Worm (Caenorhabditis elegans) whole organism, early embryonic: Measurements from ENCODE around the gene grd-8.
A peak's percentile ranks its signal among the peaks of the same experiment; 100 is the strongest.

Source experiments
- B0310.2 ChIP-seq: sonication (generic microtip); optimal IDR thresholded peaks from 2 replicates; lab custom pipeline; 2016; ENCODE audit warnings: mild to moderate bottlenecking, missing genetic modification characterization, missing compliant biosample characterization
- F13C5.2 ChIP-seq: sonication (generic microtip); optimal IDR thresholded peaks from 2 replicates; lab custom pipeline; 2017; ENCODE audit warnings: mild to moderate bottlenecking, missing genetic modification characterization, inconsistent platforms, missing compliant biosample characterization
- aly-1 ChIP-seq: sonication (generic microtip); optimal IDR thresholded peaks from 2 replicates; lab custom pipeline; 2016; ENCODE audit warnings: missing genetic modification characterization, missing compliant biosample characterization
- ama-1 ChIP-seq: fragments of 150-350 bp; optimal IDR thresholded peaks from 2 replicates; lab custom pipeline; 2014
- ceh-13 ChIP-seq: fragments of 200-800 bp; sonication (Bioruptor generic); optimal IDR thresholded peaks from 2 replicates; lab custom pipeline; 2018; ENCODE audit warnings: mild to moderate bottlenecking, missing genetic modification characterization, missing compliant biosample characterization
- ceh-36 ChIP-seq: sonication (generic microtip); optimal IDR thresholded peaks from 2 replicates; lab custom pipeline; 2016; ENCODE audit warnings: missing genetic modification characterization, inconsistent platforms, missing compliant biosample characterization
- ets-7 ChIP-seq: sonication (generic microtip); optimal IDR thresholded peaks from 2 replicates; lab custom pipeline; 2016; ENCODE audit warnings: missing genotype, missing genetic modification characterization, missing compliant biosample characterization
- flt-1 ChIP-seq: fragments of 200-800 bp; sonication (Bioruptor generic); IDR thresholded peaks from 2 replicates; pipeline ENCODE4 v1.3.6; 2022; ENCODE audit warnings: missing genetic modification characterization, missing compliant biosample characterization
- hmbx-1 ChIP-seq: sonication (generic microtip); optimal IDR thresholded peaks from 2 replicates; lab custom pipeline; 2016; ENCODE audit warnings: mild to moderate bottlenecking, missing genetic modification characterization, missing compliant biosample characterization
- hmg-4 ChIP-seq: fragments of 200-800 bp; sonication (Bioruptor generic); optimal IDR thresholded peaks from 2 replicates; lab custom pipeline; 2018; ENCODE audit warnings: mild to moderate bottlenecking, missing genetic modification characterization, missing compliant biosample characterization
- hnd-1 ChIP-seq: sonication (generic microtip); optimal IDR thresholded peaks from 2 replicates; lab custom pipeline; 2016; ENCODE audit warnings: missing genetic modification characterization, missing compliant biosample characterization
- pes-1 ChIP-seq: fragments of 200-800 bp; sonication (Bioruptor generic); IDR thresholded peaks from 2 replicates; pipeline ENCODE4 v1.3.6; 2022; ENCODE audit warnings: missing genetic modification reagents, missing genetic modification characterization, missing compliant biosample characterization
- scrt-1 ChIP-seq: fragments of 200-800 bp; sonication (Bioruptor generic); IDR thresholded peaks from 2 replicates; pipeline ENCODE4 v1.3.6; 2022; ENCODE audit warnings: missing genetic modification characterization, missing compliant biosample characterization
- sea-1 ChIP-seq: fragments of 200-800 bp; sonication (Bioruptor generic); conservative IDR thresholded peaks from 2 replicates; pipeline ENCODE4 v1.3.6; 2022; ENCODE audit warnings: missing genetic modification characterization, missing compliant biosample characterization
- tbx-11 ChIP-seq: fragments of 200-800 bp; sonication (Bioruptor generic); IDR thresholded peaks from 2 replicates; pipeline ENCODE4 v1.3.6; 2022; ENCODE audit warnings: missing genetic modification characterization, missing compliant biosample characterization
- tbx-37 ChIP-seq: fragments of 200-800 bp; sonication (Bioruptor generic); conservative IDR thresholded peaks from 2 replicates; pipeline ENCODE4 v1.3.6; 2022; ENCODE audit warnings: missing genetic modification reagents, missing genetic modification characterization, missing compliant biosample characterization
- tra-4 ChIP-seq: sonication (generic microtip); optimal IDR thresholded peaks from 2 replicates; lab custom pipeline; 2017; ENCODE audit warnings: missing genetic modification characterization, missing compliant biosample characterization

grd-8 gene

DNA sequence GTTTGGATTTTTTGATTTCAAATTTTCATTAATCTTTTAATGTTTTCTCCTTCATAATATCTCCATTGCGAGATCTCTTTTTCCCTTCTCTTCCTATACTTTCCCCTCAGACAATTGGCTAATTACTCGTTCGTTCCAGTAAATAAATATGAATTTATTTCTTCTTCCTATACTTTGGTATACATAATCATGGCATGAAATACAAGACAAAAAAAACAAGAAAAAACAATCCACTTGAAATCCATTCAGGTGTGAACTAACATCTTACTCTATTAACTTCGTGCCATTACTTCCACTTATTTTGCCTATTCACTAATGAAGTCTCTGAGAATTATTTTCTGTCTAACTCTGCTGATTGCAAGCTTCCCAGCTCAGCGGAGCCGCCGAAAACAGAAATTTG is at the start of gene grd-8:
Gene grd-8, plus strand, starts transcription at position 301 of the 400 bp plus-strand sequence.
- TF ChIP-seq hmbx-1 (tag; lab: Kevin White, UChicago) (no peak), pes-1 (GFP tag; lab: Robert Waterston, UW) (no peak), scrt-1 (GFP tag; lab: Robert Waterston, UW) (no peak), hmg-4 (no peak), B0310.2 (tag; lab: Kevin White, UChicago) (no peak), ets-7 (no peak), tbx-37 (GFP tag; lab: Robert Waterston, UW) (no peak), ceh-13 (GFP tag; lab: Kevin White, UChicago) (no peak), ceh-36 (no peak), ama-1 (lab: Kevin White, UChicago) (no peak), hnd-1 (tag; lab: Kevin White, UChicago) (no peak), sea-1 (GFP tag; lab: Robert Waterston, UW) (no peak), tra-4 (tag; lab: Kevin White, UChicago) (no peak), tbx-11 (no peak), aly-1 (tag; lab: Kevin White, UChicago) (no peak), F13C5.2 (tag; lab: Kevin White, UChicago) (no peak), flt-1 (GFP tag; lab: Robert Waterston, UW) (no peak)

ce11 chrV:7793067-7793466 is 49.3 kb upstream of the grd-8 start, which contains the start of gene flp-21:
TSS of gene flp-21 (plus strand) at chrV:7793367.
- no peak for TF ChIP-seq ets-7
- TF ChIP-seq ceh-36 = no peak
- TF ChIP-seq hmbx-1 (tag; lab: Kevin White, UChicago) = no peak
- no peak for TF ChIP-seq tra-4 (tag; lab: Kevin White, UChicago)
- no peak for TF ChIP-seq flt-1 (GFP tag; lab: Robert Waterston, UW)
- no peak for TF ChIP-seq tbx-37 (GFP tag; lab: Robert Waterston, UW)
- no peak for TF ChIP-seq hnd-1 (tag; lab: Kevin White, UChicago)
- TF ChIP-seq F13C5.2 (tag; lab: Kevin White, UChicago) = no peak
- no peak for TF ChIP-seq scrt-1 (GFP tag; lab: Robert Waterston, UW)
- TF ChIP-seq ceh-13 (GFP tag; lab: Kevin White, UChicago) = no peak
- TF ChIP-seq pes-1 (GFP tag; lab: Robert Waterston, UW) = no peak
- TF ChIP-seq hmg-4 = no peak

DNA sequence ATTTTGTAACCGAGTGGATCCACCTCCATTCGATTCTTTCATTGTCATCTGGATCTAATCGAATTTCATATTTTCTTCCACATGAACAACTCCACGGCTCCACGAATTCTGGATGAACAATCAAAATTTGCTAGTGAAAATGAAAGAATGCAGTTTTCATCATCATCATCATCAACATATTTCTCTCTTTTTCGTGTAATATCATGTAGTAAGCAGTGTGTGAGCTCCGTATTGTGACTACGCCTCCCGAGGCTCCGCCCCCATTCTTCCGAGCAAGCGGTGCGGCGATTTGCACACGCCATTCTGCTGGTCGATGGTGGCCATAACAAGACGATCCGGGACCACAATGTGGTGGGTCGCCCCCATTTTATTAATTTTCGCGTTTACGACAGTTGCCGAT is 44.2 kb upstream of the grd-8 start, which contains the start of gene ZK742.7:
Gene ZK742.7, plus strand, starts transcription at position 301 of the 400 bp plus-strand sequence.
- TF ChIP-seq hmbx-1 (tag; lab: Kevin White, UChicago) (no peak), flt-1 (GFP tag; lab: Robert Waterston, UW) (no peak), tbx-11 (no peak), F13C5.2 (tag; lab: Kevin White, UChicago) (no peak), pes-1 (GFP tag; lab: Robert Waterston, UW) (no peak), hmg-4 (no peak), scrt-1 (GFP tag; lab: Robert Waterston, UW) (no peak), ceh-13 (GFP tag; lab: Kevin White, UChicago) (no peak), ama-1 (lab: Kevin White, UChicago) (no peak), B0310.2 (tag; lab: Kevin White, UChicago) (no peak), aly-1 (tag; lab: Kevin White, UChicago) (no peak), tra-4 (tag; lab: Kevin White, UChicago) (no peak), hnd-1 (tag; lab: Kevin White, UChicago) (no peak), ets-7 (no peak), ceh-36 (no peak), tbx-37 (GFP tag; lab: Robert Waterston, UW) (no peak), sea-1 (GFP tag; lab: Robert Waterston, UW) (no peak)

DNA sequence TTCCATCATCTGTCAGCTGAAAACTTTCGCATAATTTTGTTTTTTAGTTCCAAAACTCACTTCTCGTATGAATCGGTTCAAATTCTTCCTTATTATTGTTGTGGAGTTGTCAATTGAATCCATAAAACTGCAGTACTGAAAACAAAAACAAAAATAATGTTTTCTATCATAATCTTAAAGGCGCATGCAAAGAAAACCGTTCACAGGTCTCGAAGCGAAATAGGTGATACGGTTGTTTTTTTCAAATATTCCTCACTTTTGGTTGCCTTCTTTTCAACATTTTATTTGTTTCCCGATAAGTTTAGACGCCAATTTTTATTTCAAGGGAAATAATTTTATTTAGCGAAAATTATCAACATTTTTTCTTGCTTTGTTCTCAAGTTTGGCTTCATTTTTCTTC is 38.8 kb upstream of the grd-8 start:
- TF ChIP-seq F13C5.2 (tag; lab: Kevin White, UChicago) = no peak
- TF ChIP-seq aly-1 (tag; lab: Kevin White, UChicago) = no peak
- no peak for TF ChIP-seq scrt-1 (GFP tag; lab: Robert Waterston, UW)
- no peak for TF ChIP-seq flt-1 (GFP tag; lab: Robert Waterston, UW)
- TF ChIP-seq tra-4 (tag; lab: Kevin White, UChicago) = no peak
- no peak for TF ChIP-seq ets-7
- no peak for TF ChIP-seq ama-1 (lab: Kevin White, UChicago)
- no peak for TF ChIP-seq B0310.2 (tag; lab: Kevin White, UChicago)
- TF ChIP-seq tbx-11 = no peak
- TF ChIP-seq ceh-13 (GFP tag; lab: Kevin White, UChicago) = no peak
- TF ChIP-seq ceh-36 = no peak
- no peak for TF ChIP-seq tbx-37 (GFP tag; lab: Robert Waterston, UW)
- no peak for TF ChIP-seq hmg-4
- no peak for TF ChIP-seq hnd-1 (tag; lab: Kevin White, UChicago)
- TF ChIP-seq pes-1 (GFP tag; lab: Robert Waterston, UW) = no peak
- no peak for TF ChIP-seq hmbx-1 (tag; lab: Kevin White, UChicago)
- no peak for TF ChIP-seq sea-1 (GFP tag; lab: Robert Waterston, UW)

ce11 chrV:7804064-7804800 is 38.1 kb upstream of the grd-8 start, which contains the start of gene uvs-1:
TSS of gene uvs-1 (minus strand) at chrV:7804208.
- TF ChIP-seq sea-1 (GFP tag; lab: Robert Waterston, UW) = 0 out of 2 replicates have a peak, but pooled peaks have one; percentile 55
- no peak for TF ChIP-seq tbx-11
- TF ChIP-seq aly-1 (tag; lab: Kevin White, UChicago) = no peak
- no peak for TF ChIP-seq ets-7

DNA sequence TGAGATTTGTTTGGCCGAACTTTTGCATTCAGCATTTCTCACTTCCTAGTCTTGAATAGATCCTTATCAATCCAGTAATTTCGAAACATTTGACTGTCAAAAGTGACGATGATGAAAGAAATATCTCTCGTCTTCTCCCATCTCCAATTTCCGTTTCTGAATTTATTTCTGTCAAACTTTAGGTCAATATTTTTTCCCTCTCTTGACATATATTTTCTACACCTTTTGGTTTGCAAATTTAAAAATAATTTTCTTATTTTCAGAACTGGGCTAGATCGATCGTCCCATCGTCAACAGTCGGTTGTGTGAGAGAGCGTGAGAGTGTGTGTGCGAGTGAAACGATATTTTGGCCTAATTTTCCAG is 37.5 kb upstream of the grd-8 start, which contains the start of gene xpo-1:
Gene xpo-1, plus strand, starts transcription at position 264 of the 363 bp plus-strand sequence.
- TF ChIP-seq tbx-11 = no peak
- TF ChIP-seq tra-4 (tag; lab: Kevin White, UChicago) = no peak
- TF ChIP-seq hmg-4 = no peak
- no peak for TF ChIP-seq pes-1 (GFP tag; lab: Robert Waterston, UW)
- TF ChIP-seq hmbx-1 (tag; lab: Kevin White, UChicago) = no peak
- no peak for TF ChIP-seq F13C5.2 (tag; lab: Kevin White, UChicago)

- TF ChIP-seq B0310.2 (tag; lab: Kevin White, UChicago) = no peak
- TF ChIP-seq ceh-13 (GFP tag; lab: Kevin White, UChicago) = no peak
- no peak for TF ChIP-seq sea-1 (GFP tag; lab: Robert Waterston, UW)
- no peak for TF ChIP-seq tbx-37 (GFP tag; lab: Robert Waterston, UW)
- no peak for TF ChIP-seq ama-1 (lab: Kevin White, UChicago)
- TF ChIP-seq hnd-1 (tag; lab: Kevin White, UChicago) = no peak
- no peak for TF ChIP-seq aly-1 (tag; lab: Kevin White, UChicago)
- TF ChIP-seq tbx-11 = no peak
- TF ChIP-seq ets-7 = no peak
- TF ChIP-seq ceh-36 = no peak
- no peak for TF ChIP-seq tra-4 (tag; lab: Kevin White, UChicago)
- no peak for TF ChIP-seq flt-1 (GFP tag; lab: Robert Waterston, UW)
- TF ChIP-seq pes-1 (GFP tag; lab: Robert Waterston, UW) = no peak
- TF ChIP-seq scrt-1 (GFP tag; lab: Robert Waterston, UW) = no peak
Measured at ce11 chrV:7806629-7807028, 35.7 kb upstream of the grd-8 start.
